Fruit fly (Drosophila melanogaster) whole organism, prepupa: ENCODE results near the gene CG32302.

Experiments
- CG10669 ChIP-seq: fragments of 200-800 bp; sonication (Bioruptor generic); optimal IDR thresholded peaks from 3 replicates; lab custom pipeline; 2018; ENCODE audit warnings: missing biosample characterization, mild to moderate bottlenecking, missing genetic modification characterization, moderate library complexity
- CG4318 ChIP-seq: fragments of 200-800 bp; sonication (Bioruptor generic); optimal IDR thresholded peaks from 3 replicates; lab custom pipeline; 2017; ENCODE audit warnings: missing biosample characterization, mild to moderate bottlenecking, missing genetic modification characterization
- CG8319 ChIP-seq: fragments of 200-800 bp; sonication (Bioruptor generic); optimal IDR thresholded peaks from 3 replicates; lab custom pipeline; 2016; ENCODE audit warnings: missing biosample characterization, missing genetic modification characterization
- CG8632 ChIP-seq: fragments of 200-800 bp; sonication (Bioruptor generic); optimal IDR thresholded peaks from 3 replicates; lab custom pipeline; 2016; ENCODE audit warnings: missing biosample characterization, missing genetic modification characterization
- Eip78C ChIP-seq: fragments of 200-800 bp; sonication (Bioruptor generic); peaks from one replicate; lab custom pipeline; 2016; ENCODE audit warnings: missing biosample characterization, missing genetic modification characterization
- achi ChIP-seq: fragments of 200-800 bp; sonication (Bioruptor generic); optimal IDR thresholded peaks from 3 replicates; lab custom pipeline; 2016; ENCODE audit warnings: missing biosample characterization, missing genetic modification characterization
- dsx ChIP-seq: fragments of 200-800 bp; optimal IDR thresholded peaks from 3 replicates; lab custom pipeline; 2019; ENCODE audit warnings: missing biosample characterization, mild to moderate bottlenecking, missing genetic modification characterization, moderate library complexity; ENCODE audit not compliant: poor library complexity, severe bottlenecking
- esn ChIP-seq: fragments of 200-800 bp; sonication (Bioruptor generic); optimal IDR thresholded peaks from 2 replicates; lab custom pipeline; 2016; ENCODE audit warnings: missing biosample characterization, mild to moderate bottlenecking, missing genetic modification characterization, moderate library complexity
- lz ChIP-seq: fragments of 200-800 bp; sonication (Bioruptor generic); optimal IDR thresholded peaks from 3 replicates; lab custom pipeline; 2016; ENCODE audit warnings: missing biosample characterization, missing genetic modification characterization
- salr ChIP-seq, 2 experiments: fragments of 200-800 bp; sonication (Bioruptor generic); optimal IDR thresholded peaks; 3 replicates each; lab custom pipeline; 2016 to 2018; ENCODE audit warnings: missing biosample characterization in 2 of 2, missing genetic modification characterization in 2 of 2, mild to moderate bottlenecking in 1 of 2

DNA sequence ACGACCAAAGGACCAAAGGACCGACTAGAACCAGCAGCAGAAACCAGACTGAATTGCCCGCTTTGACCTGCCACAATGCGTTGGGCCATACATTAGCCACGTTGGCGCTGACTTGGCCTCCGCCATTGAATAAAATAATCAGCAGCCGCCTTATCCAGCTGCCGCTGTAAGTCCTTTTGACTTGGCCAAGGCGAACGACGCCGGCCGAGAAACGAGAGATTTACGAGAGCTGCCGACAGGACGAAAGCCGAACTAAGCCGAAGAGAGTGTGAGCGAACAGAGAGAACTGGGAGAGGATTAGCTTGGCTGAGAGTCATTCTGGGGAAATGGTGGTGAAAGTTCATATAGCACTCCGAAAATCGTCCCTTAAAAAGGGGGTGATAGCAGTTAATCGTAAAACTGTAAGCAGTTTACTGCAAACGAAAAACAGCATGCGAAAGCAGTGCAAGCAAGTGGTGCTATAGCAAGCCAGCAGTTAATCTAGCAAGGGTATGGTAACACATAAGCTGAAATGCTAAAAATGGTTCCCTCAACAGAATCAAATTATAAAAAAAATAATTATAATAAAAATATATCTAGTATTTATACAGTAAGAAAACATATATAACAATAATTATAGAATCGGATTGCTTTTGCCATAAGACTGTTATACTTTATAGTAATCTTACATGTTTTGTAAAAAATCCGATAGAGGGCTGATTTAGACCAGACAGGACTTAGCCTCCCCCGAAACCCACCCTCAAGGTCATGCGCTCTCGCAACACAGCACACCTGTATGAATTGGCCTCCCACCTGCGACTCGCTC lies 40.1 kb upstream of the CG32302 start:
- no peak for TF ChIP-seq esn (GFP tag; lab: Kevin White, UChicago)
- TF ChIP-seq CG8319 = no peak
- TF ChIP-seq dsx (GFP tag; lab: Kevin White, UChicago) = no peak
- TF ChIP-seq CG4318 (GFP tag; lab: Kevin White, UChicago) = no peak
- no peak for TF ChIP-seq achi (GFP tag; lab: Kevin White, UChicago)
- no peak for TF ChIP-seq CG10669 (GFP tag; lab: Kevin White, UChicago)
- TF ChIP-seq salr (GFP tag; optimal IDR thresholded peaks at IDR 0.05; lab: Kevin White, UChicago) = no peak
- TF ChIP-seq CG8632 = no peak
- TF ChIP-seq Eip78C (GFP tag; lab: Kevin White, UChicago) = no peak
- TF ChIP-seq lz (GFP tag; lab: Kevin White, UChicago) = no peak
